Worm (Caenorhabditis elegans) whole organism, young adult: ENCODE measurements around the gene C18D11.6.
"Not testable (repeated sequence)": the region's sequence is repeated elsewhere in the genome, so short reads cannot be mapped to it uniquely, and the experiment has no call there.

Experiments
- F23B12.7 ChIP-seq: sonication (generic microtip); optimal IDR thresholded peaks from 2 replicates; lab custom pipeline; 2017; ENCODE audit warnings: missing genetic modification characterization, mild to moderate bottlenecking, missing compliant biosample characterization, antibody characterized with exemption, moderate library complexity; ENCODE audit not compliant: insufficient read depth
- F37B4.10 ChIP-seq: fragments of 200-800 bp; sonication (Bioruptor generic); IDR thresholded peaks from 2 replicates; pipeline ENCODE4 v1.3.6; 2022; ENCODE audit warnings: missing genetic modification characterization, missing compliant biosample characterization
- F52B5.7 ChIP-seq: sonication (generic microtip); optimal IDR thresholded peaks from 2 replicates; lab custom pipeline; 2016; ENCODE audit warnings: mild to moderate bottlenecking, missing genetic modification characterization, missing compliant biosample characterization
- T07F8.4 ChIP-seq: sonication (generic microtip); optimal IDR thresholded peaks from 2 replicates; lab custom pipeline; 2016; ENCODE audit warnings: mild to moderate bottlenecking, missing genetic modification characterization, moderate library complexity, missing compliant biosample characterization
- T26A5.8 ChIP-seq: sonication (generic microtip); optimal IDR thresholded peaks from 2 replicates; lab custom pipeline; 2016; ENCODE audit warnings: missing genetic modification characterization, missing compliant biosample characterization
- aptf-2 ChIP-seq: fragments of 200-800 bp; sonication (Bioruptor generic); conservative IDR thresholded peaks from 2 replicates; pipeline ENCODE4 v1.3.6; 2022; ENCODE audit warnings: missing genetic modification reagents, missing genetic modification characterization, missing compliant biosample characterization
- attf-3 ChIP-seq: fragments of 200-800 bp; sonication (Bioruptor generic); conservative IDR thresholded peaks from 2 replicates; pipeline ENCODE4 v1.3.6; 2022; ENCODE audit warnings: missing genetic modification reagents, missing genetic modification characterization, missing compliant biosample characterization
- attf-6 ChIP-seq: fragments of 200-800 bp; sonication (Bioruptor generic); IDR thresholded peaks from 2 replicates; pipeline ENCODE4 v1.3.6; 2022; ENCODE audit warnings: missing genetic modification reagents, missing genetic modification characterization, missing compliant biosample characterization
- bed-1 ChIP-seq: fragments of 200-800 bp; sonication (Bioruptor generic); IDR thresholded peaks from 2 replicates; pipeline ENCODE4 v1.3.6; 2022; ENCODE audit warnings: missing genetic modification reagents, missing genetic modification characterization, missing compliant biosample characterization
- cebp-1 ChIP-seq, 2 experiments: fragments of 200-800 bp in 1 of 2; sonication (Bioruptor generic) in 1 of 2; sonication (generic microtip) in 1 of 2; IDR thresholded peaks in 1 of 2; optimal IDR thresholded peaks in 1 of 2; 2 replicates each; pipeline versions ENCODE4 v1.3.6 to Lab custom; 2017 to 2022; ENCODE audit warnings: missing compliant biosample characterization in 2 of 2, missing genetic modification characterization in 2 of 2, mild to moderate bottlenecking in 1 of 2, missing genetic modification reagents in 1 of 2, moderate library complexity in 1 of 2
- cebp-2 ChIP-seq: fragments of 200-800 bp; sonication (Bioruptor generic); IDR thresholded peaks from 2 replicates; pipeline ENCODE4 v1.3.6; 2022; ENCODE audit warnings: missing genetic modification characterization, missing compliant biosample characterization
- dox-1 ChIP-seq: fragments of 200-800 bp; sonication (Bioruptor generic); IDR thresholded peaks from 2 replicates; pipeline ENCODE4 v1.3.6; 2022; ENCODE audit warnings: missing genetic modification reagents, missing genetic modification characterization, missing compliant biosample characterization
- dpff-1 ChIP-seq: sonication (generic microtip); optimal IDR thresholded peaks from 2 replicates; lab custom pipeline; 2017; ENCODE audit warnings: mild to moderate bottlenecking, missing genetic modification characterization, missing compliant biosample characterization
- dpl-1 ChIP-seq: fragments of 150-350 bp; optimal IDR thresholded peaks from 2 replicates; lab custom pipeline; 2014; ENCODE audit warnings: missing biosample characterization, missing genetic modification reagents, missing genetic modification characterization
- egl-44 ChIP-seq: fragments of 200-800 bp; sonication (Bioruptor generic); IDR thresholded peaks from 2 replicates; pipeline ENCODE4 v1.3.6; 2022; ENCODE audit warnings: missing genetic modification reagents, missing genetic modification characterization, missing compliant biosample characterization
- him-1 ChIP-seq: sonication (generic microtip); optimal IDR thresholded peaks from 2 replicates; lab custom pipeline; 2016; ENCODE audit warnings: missing genotype, missing genetic modification reagents, missing genetic modification characterization, missing compliant biosample characterization
- let-607 ChIP-seq, 2 experiments: fragments of 200-800 bp in 1 of 2; sonication (Bioruptor generic) in 1 of 2; sonication (generic microtip) in 1 of 2; optimal IDR thresholded peaks; 2 replicates each; lab custom pipeline; 2016 to 2018; ENCODE audit warnings: mild to moderate bottlenecking in 2 of 2, missing compliant biosample characterization in 2 of 2, missing genetic modification characterization in 2 of 2, moderate library complexity in 2 of 2, missing genotype in 1 of 2
- lin-35 ChIP-seq, 3 experiments: fragments of 150-350 bp in 2 of 3; sonication (generic microtip) in 1 of 3; optimal IDR thresholded peaks; 2 replicates each; lab custom pipeline; 2014 to 2018; ENCODE audit warnings: missing biosample characterization in 3 of 3, missing genetic modification characterization in 3 of 3, missing genetic modification reagents in 3 of 3
- lin-54 ChIP-seq: fragments of 200-800 bp; sonication (Bioruptor generic); optimal IDR thresholded peaks from 2 replicates; lab custom pipeline; 2018; ENCODE audit warnings: mild to moderate bottlenecking, missing genetic modification characterization, missing compliant biosample characterization
- nhr-120 ChIP-seq: fragments of 200-800 bp; sonication (Bioruptor generic); IDR thresholded peaks from 2 replicates; pipeline ENCODE4 v1.3.6; 2022; ENCODE audit warnings: missing genetic modification characterization, missing compliant biosample characterization
- pbrm-1 ChIP-seq: fragments of 200-800 bp; sonication (Bioruptor generic); IDR thresholded peaks from 2 replicates; pipeline ENCODE4 v1.3.6; 2022; ENCODE audit warnings: missing genetic modification reagents, missing genetic modification characterization, missing compliant biosample characterization
- snpc-1.3 ChIP-seq: sonication (generic microtip); optimal IDR thresholded peaks from 2 replicates; lab custom pipeline; 2017; ENCODE audit warnings: missing genetic modification characterization, mild to moderate bottlenecking, missing compliant biosample characterization, antibody characterized with exemption, moderate library complexity, missing genotype, missing genetic modification reagents; ENCODE audit not compliant: insufficient read depth
- snpc-4 ChIP-seq, 5 experiments: fragments of 150-350 bp in 1 of 5; sonication (generic microtip) in 4 of 5; optimal IDR thresholded peaks; 2 replicates each; lab custom pipeline; 2014 to 2018; ENCODE audit warnings: missing genetic modification characterization in 5 of 5, missing biosample characterization in 3 of 5, antibody characterized with exemption in 2 of 5, mild to moderate bottlenecking in 2 of 5, missing compliant biosample characterization in 2 of 5, missing genotype in 2 of 5, moderate library complexity in 2 of 5, missing genetic modification reagents in 1 of 5
- sptf-2 ChIP-seq: fragments of 200-800 bp; sonication (Bioruptor generic); optimal IDR thresholded peaks from 2 replicates; lab custom pipeline; 2018; ENCODE audit warnings: mild to moderate bottlenecking, missing genetic modification characterization, missing compliant biosample characterization
- xnd-1 ChIP-seq: sonication (generic microtip); optimal IDR thresholded peaks from 2 replicates; lab custom pipeline; 2016; ENCODE audit warnings: missing genotype, missing genetic modification reagents, missing genetic modification characterization, missing compliant biosample characterization
- zfh-2 ChIP-seq: fragments of 200-800 bp; sonication (Bioruptor generic); conservative IDR thresholded peaks from 2 replicates; pipeline ENCODE4 v1.3.6; 2022; ENCODE audit warnings: missing genetic modification reagents, missing genetic modification characterization, missing compliant biosample characterization
- ztf-18 ChIP-seq: sonication (generic microtip); optimal IDR thresholded peaks from 2 replicates; lab custom pipeline; 2016; ENCODE audit warnings: missing genotype, mild to moderate bottlenecking, missing genetic modification characterization, missing compliant biosample characterization

Gene C18D11.6

ce11 chrIII:11810447-11810846 lies at the start of gene C18D11.6:
Gene C18D11.6, plus strand, starts transcription at chrIII:11810556.
- TF ChIP-seq xnd-1 (tag; lab: Kevin White, UChicago) (no peak), dpl-1 (GFP tag; lab: Kevin White, UChicago) (no peak), bed-1 (GFP tag; lab: Robert Waterston, UW) (no peak), dpff-1 (tag; lab: Kevin White, UChicago) (no peak), him-1 (no peak), attf-6 (GFP tag; lab: Robert Waterston, UW) (no peak), egl-44 (GFP tag; lab: Robert Waterston, UW) (no peak), snpc-4 (GFP tag; optimal IDR thresholded peaks at IDR 0.05; lab: Kevin White, UChicago) (no peak), snpc-4 (tag; optimal IDR thresholded peaks at IDR 0.05; lab: Kevin White, UChicago) (no peak), T07F8.4 (tag; lab: Kevin White, UChicago) (no peak)

- TF ChIP-seq attf-3 (no peak), cebp-2 (GFP tag; lab: Robert Waterston, UW) (0 out of 2 replicates have a peak, but pooled peaks have one; percentile 57), zfh-2 (GFP tag; lab: Robert Waterston, UW) (peak; percentile 63), dox-1 (GFP tag; lab: Robert Waterston, UW) (no peak), ztf-18 (tag; lab: Kevin White, UChicago) (no peak), lin-35 (GFP tag; optimal IDR thresholded peaks at IDR 0.05; lab: Kevin White, UChicago) (no peak), egl-44 (GFP tag; lab: Robert Waterston, UW) (no peak)
Observed at ce11 chrIII:11760634-11761033, 49.7 kb upstream of the C18D11.6 start.

ce11 chrIII:11773581-11773980 lies 36.8 kb upstream of the C18D11.6 start, which contains the start of gene gbf-1:
Gene gbf-1, minus strand, starts transcription at chrIII:11773681.
- not testable (repeated sequence) for TF ChIP-seq F37B4.10, pbrm-1, aptf-2 (GFP tag; lab: Robert Waterston, UW)

- TF ChIP-seq F23B12.7 (tag; lab: Kevin White, UChicago) (peak; percentile 14), F52B5.7 (no peak), lin-35 (GFP tag; optimal IDR thresholded peaks at IDR 0.05; lab: Kevin White, UChicago) (peak in 1 of 3 experiments; percentile 27), cebp-1 (GFP tag; IDR thresholded peaks at IDR 0.05; lab: Robert Waterston, UW) (no peak), cebp-1 (tag; optimal IDR thresholded peaks at IDR 0.05; lab: Kevin White, UChicago) (peak; percentile 82), let-607 (tag; optimal IDR thresholded peaks at IDR 0.05; lab: Kevin White, UChicago) (peak; percentile 45 to 78), nhr-120 (GFP tag; lab: Robert Waterston, UW) (no peak), lin-54 (GFP tag; lab: Kevin White, UChicago) (peak; percentile 11), snpc-1.3 (tag; lab: Kevin White, UChicago) (peak; percentile 33)
Observed at ce11 chrIII:11774508-11775000, 35.8 kb upstream of the C18D11.6 start, which contains the start of gene immp-1. Gene immp-1, plus strand, starts transcription at chrIII:11774950.

- TF ChIP-seq T26A5.8 (tag; lab: Kevin White, UChicago) = no peak
- no peak for TF ChIP-seq sptf-2 (GFP tag; lab: Kevin White, UChicago)
Observed at ce11 chrIII:11777321-11777720, 33.0 kb upstream of the C18D11.6 start, which contains the start of gene mdt-21. Gene mdt-21, plus strand, starts transcription at chrIII:11777621.
